Worm (Caenorhabditis elegans): ENCODE data around the gene clh-3.

DNA sequence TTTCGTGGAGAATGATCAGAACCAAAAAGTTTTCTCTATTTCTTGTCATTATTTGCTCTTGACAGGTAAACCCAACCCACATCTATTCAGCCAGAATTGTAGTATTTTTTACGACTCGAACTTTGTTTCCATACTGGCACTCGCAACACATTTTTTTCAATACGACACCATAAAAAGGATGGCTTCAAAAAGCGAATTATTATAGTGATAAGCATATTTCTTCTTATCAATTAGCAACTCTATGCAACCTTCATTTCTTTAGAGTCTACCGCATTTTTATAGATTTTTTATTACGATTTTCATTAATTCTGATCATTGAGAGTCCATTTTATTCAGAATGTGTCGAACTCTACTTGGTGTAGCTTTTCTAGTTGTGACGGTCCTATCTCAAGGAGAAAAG lies 6.8 kb upstream of the clh-3 start, which contains the start of gene ctsa-3.1:
- TF ChIP-seq unc-62 (GFP tag; optimal IDR thresholded peaks at IDR 0.05) (no peak), T07F8.4 (tag; optimal IDR thresholded peaks at IDR 0.05) (no peak), mel-28 (tag; optimal IDR thresholded peaks at IDR 0.05; ENCODE audit: borderline replicate concordance) (no peak), attf-6 (GFP tag; IDR thresholded peaks at IDR 0.05) (no peak), nhr-90 (tag; optimal IDR thresholded peaks at IDR 0.05) (no peak), ztf-6 (GFP tag; IDR thresholded peaks at IDR 0.05) (no peak), nfya-2 (GFP tag; IDR thresholded peaks at IDR 0.05) (no peak), lag-1 (GFP tag; IDR thresholded peaks at IDR 0.05) (no peak), pbrm-1 (GFP tag; IDR thresholded peaks at IDR 0.05) (no peak), ama-1 (optimal IDR thresholded peaks at IDR 0.05) (no peak), ama-1 (GFP tag; optimal IDR thresholded peaks at IDR 0.05) (no peak)
